Worm (Caenorhabditis elegans) whole organism, young adult: ENCODE data around the gene T24B8.4.

Source experiments
- F57A8.1 ChIP-seq: fragments of 200-800 bp; sonication (Bioruptor generic); optimal IDR thresholded peaks from 2 replicates; lab custom pipeline; 2018; ENCODE audit warnings: mild to moderate bottlenecking, missing genetic modification characterization, moderate library complexity, missing compliant biosample characterization
- dpl-1 ChIP-seq: fragments of 150-350 bp; optimal IDR thresholded peaks from 2 replicates; lab custom pipeline; 2014; ENCODE audit warnings: missing biosample characterization, missing genetic modification reagents, missing genetic modification characterization

DNA sequence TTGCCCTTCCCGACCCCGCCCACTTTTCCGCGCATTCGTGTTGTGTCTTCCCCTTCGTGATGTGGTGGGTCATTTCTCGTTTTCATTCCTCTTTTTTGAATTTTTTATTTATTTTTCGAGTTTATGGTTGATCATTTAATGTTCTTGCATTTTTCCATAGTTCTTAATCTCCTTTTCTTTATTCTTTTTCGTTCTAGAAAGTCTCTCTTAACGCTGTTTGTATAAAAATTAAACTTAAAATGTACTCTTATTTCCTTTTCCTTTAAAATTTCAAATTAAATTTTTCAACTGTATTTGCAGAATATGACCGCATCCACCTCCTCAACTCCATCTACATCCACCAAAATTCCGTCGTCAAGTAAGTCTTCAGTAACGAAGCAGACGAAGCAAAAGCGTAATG lies 15.7 kb upstream of the T24B8.4 start, which contains the start of gene hlh-3:
- TF ChIP-seq F57A8.1 (GFP tag; lab: Kevin White, UChicago), result no peak
- TF ChIP-seq dpl-1 (GFP tag; lab: Kevin White, UChicago), result no peak
